Fruit fly (Drosophila melanogaster) whole organism, embryonic: ENCODE data around the gene Helz.
A peak's percentile ranks its signal among the peaks of the same experiment; 100 is the strongest.

Experiments
- Ada2b ChIP-seq: fragments of 200-800 bp; sonication (Bioruptor generic); IDR thresholded peaks from 2 replicates; pipeline ENCODE4 v1.3.6; 2022; ENCODE audit warnings: missing biosample characterization, missing genetic modification characterization
- Atf3 ChIP-seq: fragments of 200-800 bp; sonication (Bioruptor generic); optimal IDR thresholded peaks from 3 replicates; lab custom pipeline; 2016; ENCODE audit warnings: missing biosample characterization, missing genetic modification characterization
- Awh ChIP-seq: fragments of 200-800 bp; sonication (Bioruptor generic); IDR thresholded peaks from 2 replicates; pipeline ENCODE4, ENCODE4 v1.3.6; 2022; ENCODE audit warnings: missing biosample characterization, missing genetic modification characterization
- B-H2 ChIP-seq: fragments of 200-800 bp; sonication (Bioruptor generic); optimal IDR thresholded peaks from 2 replicates; lab custom pipeline; 2018; ENCODE audit warnings: missing biosample characterization, mild to moderate bottlenecking, missing genetic modification characterization
- CG10267 ChIP-seq: fragments of 200-800 bp; sonication (Bioruptor generic); optimal IDR thresholded peaks from 2 replicates; lab custom pipeline; 2018; ENCODE audit warnings: missing biosample characterization, mild to moderate bottlenecking, missing genetic modification characterization, moderate library complexity
- CG10654 ChIP-seq: fragments of 200-800 bp; sonication (Bioruptor generic); optimal IDR thresholded peaks from 2 replicates; lab custom pipeline; 2016; ENCODE audit warnings: missing biosample characterization, missing genetic modification characterization
- CG10979 ChIP-seq: fragments of 200-800 bp; sonication (Bioruptor generic); optimal IDR thresholded peaks from 2 replicates; lab custom pipeline; 2018; ENCODE audit warnings: missing biosample characterization, mild to moderate bottlenecking, missing genetic modification characterization, moderate library complexity
- CG12071 ChIP-seq: fragments of 200-800 bp; sonication (Bioruptor generic); optimal IDR thresholded peaks from 3 replicates; lab custom pipeline; 2018; ENCODE audit warnings: missing biosample characterization, mild to moderate bottlenecking, missing genetic modification characterization
- CG12744 ChIP-seq: fragments of 200-800 bp; sonication (Bioruptor generic); optimal IDR thresholded peaks from 2 replicates; lab custom pipeline; 2016; ENCODE audit warnings: missing biosample characterization, missing genetic modification characterization
- CG13296 ChIP-seq: fragments of 200-800 bp; sonication (Bioruptor generic); optimal IDR thresholded peaks from 3 replicates; lab custom pipeline; 2018; ENCODE audit warnings: missing biosample characterization, mild to moderate bottlenecking, missing genetic modification characterization
- CG13424 ChIP-seq: fragments of 200-800 bp; sonication (Bioruptor generic); optimal IDR thresholded peaks from 2 replicates; lab custom pipeline; 2019; ENCODE audit warnings: missing biosample characterization, mild to moderate bottlenecking, missing genetic modification characterization, moderate library complexity
- CG13775 ChIP-seq: fragments of 200-800 bp; sonication (Bioruptor generic); optimal IDR thresholded peaks from 3 replicates; lab custom pipeline; 2017; ENCODE audit warnings: missing biosample characterization, mild to moderate bottlenecking, missing genetic modification characterization
- CG17186 ChIP-seq: fragments of 200-800 bp; sonication (Bioruptor generic); optimal IDR thresholded peaks from 3 replicates; lab custom pipeline; 2017; ENCODE audit warnings: missing biosample characterization, missing genetic modification reagents, missing genetic modification characterization
- CG17385 ChIP-seq: fragments of 200-800 bp; sonication (Bioruptor generic); optimal IDR thresholded peaks from 3 replicates; lab custom pipeline; 2018; ENCODE audit warnings: missing biosample characterization, mild to moderate bottlenecking, missing genetic modification characterization
- CG17912 ChIP-seq: fragments of 200-800 bp; sonication (Bioruptor generic); optimal IDR thresholded peaks from 2 replicates; lab custom pipeline; 2018; ENCODE audit warnings: missing biosample characterization, mild to moderate bottlenecking, missing genetic modification characterization
- CG18599 ChIP-seq: fragments of 200-800 bp; sonication (Bioruptor generic); optimal IDR thresholded peaks from 3 replicates; lab custom pipeline; 2017; ENCODE audit warnings: missing biosample characterization, missing genetic modification characterization, mild to moderate bottlenecking, moderate library complexity, missing genetic modification reagents
- CG18619 ChIP-seq: fragments of 200-800 bp; sonication (Bioruptor generic); optimal IDR thresholded peaks from 3 replicates; lab custom pipeline; 2017; ENCODE audit warnings: missing biosample characterization, mild to moderate bottlenecking, missing genetic modification characterization
- CG2120 ChIP-seq: fragments of 200-800 bp; sonication (Bioruptor generic); optimal IDR thresholded peaks from 3 replicates; lab custom pipeline; 2016; ENCODE audit warnings: missing biosample characterization, missing genetic modification characterization
- CG2202 ChIP-seq: fragments of 200-800 bp; sonication (Bioruptor generic); optimal IDR thresholded peaks from 2 replicates; lab custom pipeline; 2018; ENCODE audit warnings: missing biosample characterization, mild to moderate bottlenecking, missing genetic modification characterization
- CG3281 ChIP-seq: fragments of 200-800 bp; sonication (Bioruptor generic); optimal IDR thresholded peaks from 3 replicates; lab custom pipeline; 2017; ENCODE audit warnings: missing biosample characterization, mild to moderate bottlenecking, missing genetic modification characterization
- CG4424 ChIP-seq: fragments of 200-800 bp; sonication (Bioruptor generic); optimal IDR thresholded peaks from 3 replicates; lab custom pipeline; 2016; ENCODE audit warnings: missing biosample characterization, missing genetic modification characterization
- CG5245 ChIP-seq: fragments of 200-800 bp; sonication (Bioruptor generic); optimal IDR thresholded peaks from 3 replicates; lab custom pipeline; 2016; ENCODE audit warnings: missing biosample characterization, missing genetic modification characterization
- CG6791 ChIP-seq: fragments of 200-800 bp; sonication (Bioruptor generic); IDR thresholded peaks from 3 replicates; pipeline ENCODE4 v1.3.6; 2022; ENCODE audit warnings: missing biosample characterization, missing genetic modification characterization; ENCODE audit not compliant: partially characterized antibody
- CTCF ChIP-seq: fragments of 200-800 bp; sonication (Bioruptor generic); optimal IDR thresholded peaks from 2 replicates; lab custom pipeline; 2017; ENCODE audit warnings: missing biosample characterization, mild to moderate bottlenecking, missing genetic modification characterization, moderate library complexity
- Doc3 ChIP-seq: fragments of 200-800 bp; sonication (Bioruptor generic); IDR thresholded peaks from 3 replicates; pipeline ENCODE4 v1.3.6; 2022; ENCODE audit warnings: missing biosample characterization, missing genetic modification characterization; ENCODE audit not compliant: partially characterized antibody
- Elba2 ChIP-seq: fragments of 200-800 bp; sonication (Bioruptor generic); optimal IDR thresholded peaks from 3 replicates; lab custom pipeline; 2016; ENCODE audit warnings: missing biosample characterization, missing genetic modification characterization
- Fer3 ChIP-seq: fragments of 200-800 bp; sonication (Bioruptor generic); optimal IDR thresholded peaks from 2 replicates; lab custom pipeline; 2018; ENCODE audit warnings: missing biosample characterization, mild to moderate bottlenecking, missing genetic modification characterization, moderate library complexity
- HLH54F ChIP-seq: fragments of 200-800 bp; sonication (Bioruptor generic); optimal IDR thresholded peaks from 3 replicates; lab custom pipeline; 2016; ENCODE audit warnings: missing biosample characterization, missing genetic modification characterization
- NFAT ChIP-seq: fragments of 200-800 bp; sonication (Bioruptor generic); IDR thresholded peaks from 2 replicates; pipeline ENCODE4 v1.3.6; 2022; ENCODE audit warnings: missing biosample characterization, missing genetic modification characterization
- Opbp ChIP-seq: fragments of 200-800 bp; sonication (Bioruptor generic); IDR thresholded peaks from 3 replicates; pipeline ENCODE4 v1.3.6; 2022; ENCODE audit warnings: missing biosample characterization, missing genetic modification characterization; ENCODE audit not compliant: partially characterized antibody
- Sry-δ ChIP-seq: fragments of 200-800 bp; sonication (Bioruptor generic); optimal IDR thresholded peaks from 2 replicates; lab custom pipeline; 2016; ENCODE audit warnings: missing biosample characterization, missing genetic modification characterization
- Stat92E ChIP-seq, 3 experiments: fragments of >200 bp in 2 of 3; fragments of 200-800 bp in 1 of 3; sonication (Bioruptor generic) in 1 of 3; optimal IDR thresholded peaks; 2 replicates each; lab custom pipeline; 2017 to 2019; ENCODE audit warnings: missing biosample characterization in 3 of 3, missing genetic modification characterization in 3 of 3, mild to moderate bottlenecking in 1 of 3, moderate library complexity in 1 of 3
- Xbp1 ChIP-seq: fragments of 200-800 bp; sonication (Bioruptor generic); optimal IDR thresholded peaks from 3 replicates; lab custom pipeline; 2016; ENCODE audit warnings: missing biosample characterization, mild to moderate bottlenecking, missing genetic modification characterization
- bab2 ChIP-seq: fragments of 200-800 bp; sonication (Bioruptor generic); optimal IDR thresholded peaks from 2 replicates; lab custom pipeline; 2016; ENCODE audit warnings: missing biosample characterization, missing genetic modification characterization
- bbx ChIP-seq: fragments of 200-800 bp; sonication (Bioruptor generic); IDR thresholded peaks from 2 replicates; pipeline ENCODE4 v1.3.6; 2022; ENCODE audit warnings: missing biosample characterization, missing genetic modification characterization; ENCODE audit not compliant: partially characterized antibody
- br ChIP-seq: fragments of >200 bp; optimal IDR thresholded peaks from 2 replicates; lab custom pipeline; 2017
- croc ChIP-seq: fragments of 200-800 bp; sonication (Bioruptor generic); conservative IDR thresholded peaks from 3 replicates; pipeline ENCODE4 v1.3.6; 2022; ENCODE audit warnings: missing biosample characterization, missing genetic modification characterization
- da ChIP-seq: fragments of 200-800 bp; sonication (Bioruptor generic); optimal IDR thresholded peaks from 2 replicates; lab custom pipeline; 2016; ENCODE audit warnings: missing biosample characterization, missing genetic modification characterization
- eve ChIP-seq, 2 experiments: fragments of >200 bp; optimal IDR thresholded peaks; 2 replicates each; lab custom pipeline; 2017; ENCODE audit warnings: missing biosample characterization in 2 of 2, missing genetic modification characterization in 2 of 2
- eyg ChIP-seq: fragments of 200-800 bp; sonication (Bioruptor generic); optimal IDR thresholded peaks from 3 replicates; lab custom pipeline; 2016; ENCODE audit warnings: missing biosample characterization, missing genetic modification characterization
- grau ChIP-seq: fragments of 200-800 bp; optimal IDR thresholded peaks from 3 replicates; lab custom pipeline; 2019; ENCODE audit warnings: missing biosample characterization, mild to moderate bottlenecking, missing genetic modification characterization, moderate library complexity
- inv ChIP-seq: fragments of 200-800 bp; sonication (Bioruptor generic); IDR thresholded peaks from 2 replicates; pipeline ENCODE4 v1.3.6; 2022; ENCODE audit warnings: missing biosample characterization, missing genetic modification characterization; ENCODE audit not compliant: partially characterized antibody
- jigr1 ChIP-seq: fragments of 200-800 bp; sonication (Bioruptor generic); IDR thresholded peaks from 3 replicates; pipeline ENCODE4 v1.3.6; 2022; ENCODE audit warnings: missing biosample characterization, missing genetic modification characterization
- lola ChIP-seq, 3 experiments: fragments of >200 bp in 2 of 3; fragments of 200-800 bp in 1 of 3; sonication (Bioruptor generic) in 1 of 3; optimal IDR thresholded peaks; 2 replicates each; lab custom pipeline; 2017 to 2019; ENCODE audit warnings: missing biosample characterization in 3 of 3, missing genetic modification characterization in 3 of 3, mild to moderate bottlenecking in 1 of 3, moderate library complexity in 1 of 3
- odd ChIP-seq: fragments of 200-800 bp; sonication (Bioruptor generic); optimal IDR thresholded peaks from 2 replicates; lab custom pipeline; 2017; ENCODE audit warnings: missing biosample characterization, mild to moderate bottlenecking, missing genetic modification characterization
- pnt ChIP-seq: fragments of 200-800 bp; sonication (Bioruptor generic); optimal IDR thresholded peaks from 3 replicates; lab custom pipeline; 2016; ENCODE audit warnings: missing biosample characterization, missing genetic modification characterization
- sc ChIP-seq, 3 experiments: fragments of >200 bp in 2 of 3; fragments of 200-800 bp in 1 of 3; sonication (Bioruptor generic) in 1 of 3; optimal IDR thresholded peaks; 2 replicates in 2 of 3; 3 replicates in 1 of 3; lab custom pipeline; 2017; ENCODE audit warnings: mild to moderate bottlenecking in 1 of 3, missing biosample characterization in 1 of 3, missing genetic modification characterization in 1 of 3, missing genetic modification reagents in 1 of 3
- sd ChIP-seq: fragments of 200-800 bp; sonication (Bioruptor generic); optimal IDR thresholded peaks from 3 replicates; lab custom pipeline; 2018; ENCODE audit warnings: missing biosample characterization, mild to moderate bottlenecking, missing genetic modification characterization, moderate library complexity
- sqz ChIP-seq: fragments of 200-800 bp; sonication (Bioruptor generic); optimal IDR thresholded peaks from 3 replicates; lab custom pipeline; 2018; ENCODE audit warnings: missing biosample characterization, mild to moderate bottlenecking, missing genetic modification characterization
- tin ChIP-seq: fragments of 200-800 bp; sonication (Bioruptor generic); optimal IDR thresholded peaks from 3 replicates; lab custom pipeline; 2016; ENCODE audit warnings: missing biosample characterization, missing genetic modification characterization
- vfl ChIP-seq: fragments of 200-800 bp; sonication (Bioruptor generic); optimal IDR thresholded peaks from 2 replicates; lab custom pipeline; 2016; ENCODE audit warnings: missing biosample characterization, missing genetic modification characterization

Gene Helz

DNA sequence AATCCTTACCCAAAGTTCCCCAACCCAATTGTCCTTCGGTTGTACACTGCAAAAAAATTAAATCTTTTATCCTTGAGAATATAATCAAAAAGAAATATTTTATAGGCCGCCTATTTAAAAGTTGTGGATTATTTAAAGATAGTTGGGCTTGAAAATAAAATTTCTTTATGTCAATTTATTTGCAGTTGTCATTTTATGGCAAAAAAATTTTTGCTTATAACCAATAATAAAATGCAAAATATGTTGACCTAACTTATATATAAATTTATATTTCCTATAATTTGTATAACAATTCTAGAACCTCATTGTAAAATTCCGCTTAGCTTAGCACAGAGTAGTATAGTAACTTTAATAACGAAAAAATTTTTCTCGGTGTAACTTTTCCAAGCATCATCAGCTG, 57.7 kb downstream of the Helz start (continued):
- no peak for TF ChIP-seq inv
- TF ChIP-seq br (lab: Kevin White, UChicago), result no peak
- peak; percentile 15 for TF ChIP-seq CG10267 (tag; lab: Kevin White, UChicago)
- TF ChIP-seq Elba2, result no peak
- no peak for TF ChIP-seq vfl (GFP tag; lab: Kevin White, UChicago)
- no peak for TF ChIP-seq jigr1 (GFP tag; lab: Robert Waterston, UW)
- no peak for TF ChIP-seq sd (tag; lab: Kevin White, UChicago)
- TF ChIP-seq CG18599 (GFP tag; lab: Kevin White, UChicago), result peak; percentile 65
- TF ChIP-seq CG13775, result peak; percentile 22
- no peak for TF ChIP-seq sqz (GFP tag; lab: Kevin White, UChicago)
- TF ChIP-seq CG3281, result peak; percentile 50
- TF ChIP-seq CG13296 (GFP tag; lab: Kevin White, UChicago), result peak; percentile 7
- TF ChIP-seq CG5245, result no peak
- TF ChIP-seq Opbp (GFP tag; lab: Robert Waterston, UW), result no peak
- no peak for TF ChIP-seq bab2
- TF ChIP-seq croc, result no peak
- no peak for TF ChIP-seq CG12744 (GFP tag; lab: Kevin White, UChicago)
- no peak for TF ChIP-seq CG17912 (GFP tag; lab: Kevin White, UChicago)
- no peak for TF ChIP-seq lola (GFP tag; optimal IDR thresholded peaks at IDR 0.05; lab: Kevin White, UChicago)
- TF ChIP-seq CG4424 (GFP tag; lab: Kevin White, UChicago), result no peak
- TF ChIP-seq grau, result peak; percentile 58
- no peak for TF ChIP-seq CG10654 (GFP tag; lab: Kevin White, UChicago)
- peak; percentile 40 for TF ChIP-seq CG17385 (GFP tag; lab: Kevin White, UChicago)
- no peak for TF ChIP-seq pnt (GFP tag; lab: Kevin White, UChicago)
- no peak for TF ChIP-seq Atf3 (GFP tag; lab: Kevin White, UChicago)
- TF ChIP-seq CG10979 (tag; lab: Kevin White, UChicago), result no peak
- no peak for TF ChIP-seq Awh (GFP tag; lab: Robert Waterston, UW)
- TF ChIP-seq CG2120 (GFP tag; lab: Kevin White, UChicago), result peak; percentile 26
- no peak for TF ChIP-seq Xbp1
- peak; percentile 6 for TF ChIP-seq Fer3 (tag; lab: Kevin White, UChicago)
- TF ChIP-seq NFAT (GFP tag; lab: Robert Waterston, UW), result no peak
- TF ChIP-seq HLH54F (GFP tag; lab: Kevin White, UChicago), result no peak
- TF ChIP-seq CG2202 (tag; lab: Kevin White, UChicago), result no peak
- peak; percentile 47 for TF ChIP-seq CG13424 (tag; lab: Kevin White, UChicago)
- no peak for TF ChIP-seq Ada2b (GFP tag; lab: Robert Waterston, UW)
- TF ChIP-seq CTCF (GFP tag; lab: Kevin White, UChicago), result no peak
- TF ChIP-seq eve (GFP tag; optimal IDR thresholded peaks at IDR 0.05; lab: Kevin White, UChicago), result no peak
- TF ChIP-seq Doc3 (GFP tag; lab: Robert Waterston, UW), result no peak
- TF ChIP-seq CG18619 (GFP tag; lab: Kevin White, UChicago), result peak; percentile 31
- no peak for TF ChIP-seq Stat92E (GFP tag; optimal IDR thresholded peaks at IDR 0.05; lab: Kevin White, UChicago)
- TF ChIP-seq tin (GFP tag; lab: Kevin White, UChicago), result no peak
- TF ChIP-seq sc (optimal IDR thresholded peaks at IDR 0.05; lab: Kevin White, UChicago), result no peak
- no peak for TF ChIP-seq sc (GFP tag; optimal IDR thresholded peaks at IDR 0.05; lab: Kevin White, UChicago)
- TF ChIP-seq CG12071, result no peak
- TF ChIP-seq CG6791 (GFP tag; lab: Robert Waterston, UW), result no peak
- TF ChIP-seq eyg, result no peak
- no peak for TF ChIP-seq da (GFP tag; lab: Kevin White, UChicago)
- no peak for TF ChIP-seq CG17186 (GFP tag; lab: Kevin White, UChicago)
- no peak for TF ChIP-seq bbx (GFP tag; lab: Robert Waterston, UW)
- no peak for TF ChIP-seq Sry-δ (GFP tag; lab: Kevin White, UChicago)
- peak; percentile 9 for TF ChIP-seq odd (GFP tag; lab: Kevin White, UChicago)
- no peak for TF ChIP-seq B-H2 (GFP tag; lab: Kevin White, UChicago)
